Worm (Caenorhabditis elegans) whole organism, L4/young adult: ENCODE results near the gene dpy-1.

ENCODE experiments used
- W03F9.2 ChIP-seq: fragments of 150-350 bp; optimal IDR thresholded peaks from 2 replicates; lab custom pipeline; 2014; ENCODE audit warnings: missing biosample characterization, missing genetic modification characterization
- dao-5 ChIP-seq: sonication (generic microtip); optimal IDR thresholded peaks from 2 replicates; lab custom pipeline; 2016; ENCODE audit warnings: missing genotype, missing genetic modification characterization, moderate library complexity, missing compliant biosample characterization
- him-1 ChIP-seq: sonication (generic microtip); optimal IDR thresholded peaks from 2 replicates; lab custom pipeline; 2016; ENCODE audit warnings: missing genotype, missing genetic modification reagents, missing genetic modification characterization, missing compliant biosample characterization

ce11 chrIII:2076546-2077134, 28.8 kb upstream of the dpy-1 start, which contains the start of gene Y39A3A.4:
- TF ChIP-seq dao-5 (tag; lab: Kevin White, UChicago) (no peak), W03F9.2 (no peak), him-1 (no peak)
